Fruit fly (Drosophila melanogaster): ENCODE data around the gene CG5126.

Gene CG5126

DNA sequence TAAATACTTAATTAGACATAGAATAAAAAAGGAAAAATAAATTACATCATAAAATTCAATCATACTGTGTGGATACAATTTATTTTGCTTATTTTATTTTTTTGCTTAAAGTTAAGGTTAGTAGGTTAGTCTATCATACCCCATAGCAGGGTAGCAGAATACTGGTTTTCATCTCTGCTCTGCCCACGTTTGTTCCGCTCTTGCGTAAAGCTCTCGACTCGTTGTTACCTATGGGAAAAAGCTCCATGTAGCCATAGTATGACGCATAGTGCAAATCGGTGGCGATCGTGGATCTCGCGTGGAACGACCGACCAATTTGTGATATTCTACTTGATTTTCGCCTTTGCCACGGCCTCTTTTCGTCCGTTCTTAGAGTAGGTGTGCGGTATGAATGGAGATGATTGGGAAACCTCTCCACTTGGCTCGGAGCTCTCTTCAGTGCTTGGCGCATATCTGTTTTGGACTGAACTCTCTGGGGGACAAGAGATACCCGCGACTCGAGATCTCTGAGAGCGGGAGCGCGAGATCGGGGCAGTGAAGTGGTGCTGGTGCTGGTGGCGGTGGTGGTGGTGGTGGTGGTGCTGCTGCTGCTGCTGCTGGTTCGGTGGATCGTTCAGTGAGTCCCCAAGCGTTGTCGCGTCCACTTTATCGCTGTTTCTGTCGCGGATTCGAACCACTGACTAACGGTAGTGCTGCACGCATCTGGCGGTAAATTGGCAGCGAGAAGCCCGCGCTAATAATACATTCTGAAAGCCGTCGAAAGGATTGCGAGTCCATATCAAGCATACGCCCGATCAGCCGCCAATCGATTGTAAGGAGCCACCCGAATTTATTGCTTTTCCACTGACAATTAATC lies 2.0 kb upstream of the CG5126 start, which contains the start of gene CG5001 (continued):
- TF ChIP-seq run (tag; optimal IDR thresholded peaks at IDR 0.05) (peak; percentile 92), chn (GFP tag; optimal IDR thresholded peaks at IDR 0.05) (peak; percentile 67), Spps (tag; optimal IDR thresholded peaks at IDR 0.05) (peak; percentile 73), sd (tag; optimal IDR thresholded peaks at IDR 0.05) (peak; percentile 25), wor (GFP tag; IDR thresholded peaks at IDR 0.05) (peak; percentile 51; the same call in 1 of the 2 replicates), Doc3 (GFP tag; IDR thresholded peaks at IDR 0.05; ENCODE audit: partially characterized antibody) (no peak), Max (GFP tag; optimal IDR thresholded peaks at IDR 0.05) (peak; percentile 70), chm (GFP tag; IDR thresholded peaks at IDR 0.05) (peak; percentile 82), ab (GFP tag; optimal IDR thresholded peaks at IDR 0.05) (no peak), gro (GFP tag; optimal IDR thresholded peaks at IDR 0.05) (peak; percentile 67), ranshi (GFP tag; IDR thresholded peaks at IDR 0.05) (peak; percentile 85), sisA (GFP tag; IDR thresholded peaks at IDR 0.05) (peak; percentile 84), HmgZ (tag; optimal IDR thresholded peaks at IDR 0.05) (peak; percentile 77), CG10462 (GFP tag; optimal IDR thresholded peaks at IDR 0.05) (peak; percentile 50), CG14441 (GFP tag; IDR thresholded peaks at IDR 0.05) (peak; percentile 83), dysf (GFP tag; IDR thresholded peaks at IDR 0.05) (peak; percentile 91), corto (GFP tag; optimal IDR thresholded peaks at IDR 0.05) (no peak), CkIIα-i1 (GFP tag; IDR thresholded peaks at IDR 0.05) (no peak), crp (GFP tag; optimal IDR thresholded peaks at IDR 0.05) (peak in 1 of 2 experiments; percentile 30), ERR (GFP tag; optimal IDR thresholded peaks at IDR 0.05) (peak; percentile 50), inv (GFP tag; IDR thresholded peaks at IDR 0.05; ENCODE audit: partially characterized antibody) (peak; percentile 24; the same call in 1 of the 2 replicates), twi (tag; optimal IDR thresholded peaks at IDR 0.05) (peak; percentile 48), sc (optimal IDR thresholded peaks at IDR 0.05) (no peak), sc (GFP tag; optimal IDR thresholded peaks at IDR 0.05) (peak; percentile 60), sima (GFP tag; optimal IDR thresholded peaks at IDR 0.05) (peak; percentile 7), Fer2 (tag; optimal IDR thresholded peaks at IDR 0.05) (peak; percentile 82), CG10959 (GFP tag; IDR thresholded peaks at IDR 0.05) (0 out of 2 replicates have a peak, but pooled peaks have one; percentile 39), CG42726 (GFP tag; IDR thresholded peaks at IDR 0.05; ENCODE audit: partially characterized antibody) (no peak), dimm (GFP tag; IDR thresholded peaks at IDR 0.05) (peak; percentile 39; the same call in 1 of the 2 replicates), Asciz (GFP tag; optimal IDR thresholded peaks at IDR 0.05) (no peak), HLH4C (GFP tag; IDR thresholded peaks at IDR 0.05; ENCODE audit: partially characterized antibody) (0 out of 3 replicates have a peak, but pooled peaks have one; percentile 22), amos (GFP tag; IDR thresholded peaks at IDR 0.05; ENCODE audit: partially characterized antibody) (peak; percentile 40; the same call in 1 of the 2 replicates), ac (GFP tag; optimal IDR thresholded peaks at IDR 0.05) (no peak), aop (GFP tag; IDR thresholded peaks at IDR 0.05) (no peak), CG6272 (GFP tag; IDR thresholded peaks at IDR 0.05) (peak; percentile 65), stwl (tag; optimal IDR thresholded peaks at IDR 0.05) (peak; percentile 23), tgo (GFP tag; IDR thresholded peaks at IDR 0.05) (peak; percentile 93), Hr39 (optimal IDR thresholded peaks at IDR 0.05) (no peak), CG17802 (tag; optimal IDR thresholded peaks at IDR 0.05) (peak; percentile 42), CG17612 (GFP tag; IDR thresholded peaks at IDR 0.05) (no peak), vfl (GFP tag; optimal IDR thresholded peaks at IDR 0.05) (peak; percentile 47), HLH3B (GFP tag; IDR thresholded peaks at IDR 0.05) (peak; percentile 89), Atf6 (GFP tag; IDR thresholded peaks at IDR 0.05) (peak; percentile 88), CG11696 (GFP tag; IDR thresholded peaks at IDR 0.05) (peak; percentile 77), CTCF (GFP tag; optimal IDR thresholded peaks at IDR 0.05) (peak; percentile 65), CG2120 (GFP tag; optimal IDR thresholded peaks at IDR 0.05) (peak; percentile 87), Xrp1 (GFP tag; IDR thresholded peaks at IDR 0.05) (peak; percentile 93), croc (GFP tag; conservative IDR thresholded peaks at IDR 0.05) (peak; percentile 36; the same call in 1 of the 3 replicates), CG16815 (GFP tag; optimal IDR thresholded peaks at IDR 0.05) (peak; percentile 41), CG5245 (GFP tag; optimal IDR thresholded peaks at IDR 0.05) (peak; percentile 82)

Data from whole organism, embryonic.